Worm (Caenorhabditis elegans): ENCODE data around the gene srv-27.

ce11 chrIV:6298253-6298652, at the start of gene srv-27:
- TF ChIP-seq him-1 (tag; optimal IDR thresholded peaks at IDR 0.05) (no peak), dao-5 (tag; optimal IDR thresholded peaks at IDR 0.05) (no peak), W03F9.2 (tag; optimal IDR thresholded peaks at IDR 0.05) (no peak)
